Fruit fly (Drosophila melanogaster) S2 (cell line): Measurements from ENCODE around the gene euc.

ENCODE experiments used
- CG8478 ChIP-seq: fragments of >200 bp; optimal IDR thresholded peaks from 2 replicates; lab custom pipeline; 2018
- CTCF ChIP-seq, 2 experiments: fragments of >200 bp; optimal IDR thresholded peaks; 2 replicates each; lab custom pipeline; 2018

Gene euc

DNA sequence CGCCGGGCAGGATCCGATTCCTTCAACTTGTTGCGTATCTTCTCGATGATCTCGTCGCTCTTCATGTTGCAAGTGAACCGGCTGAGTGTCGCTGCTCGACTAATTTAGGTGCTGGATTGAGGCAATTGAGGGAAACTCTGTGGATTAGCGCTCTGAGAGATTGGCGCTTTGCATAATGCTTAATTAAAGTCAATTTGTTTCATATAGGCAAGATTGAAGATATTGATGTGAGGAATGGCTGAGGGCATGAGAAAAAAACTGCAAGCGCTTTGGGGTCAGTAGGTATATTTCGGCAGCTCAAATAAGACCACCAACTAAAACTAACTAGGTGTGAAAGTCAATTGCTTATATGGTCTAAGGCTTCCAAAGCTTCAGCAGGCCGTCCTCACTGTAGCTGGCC, at the start of gene euc:
euc (minus strand) TSS at position 101 of the 400 bp plus-strand sequence.
- no peak for TF ChIP-seq CTCF (optimal IDR thresholded peaks at IDR 0.05; lab: Kevin White, UChicago)
- TF ChIP-seq CG8478 (lab: Kevin White, UChicago) = no peak

DNA sequence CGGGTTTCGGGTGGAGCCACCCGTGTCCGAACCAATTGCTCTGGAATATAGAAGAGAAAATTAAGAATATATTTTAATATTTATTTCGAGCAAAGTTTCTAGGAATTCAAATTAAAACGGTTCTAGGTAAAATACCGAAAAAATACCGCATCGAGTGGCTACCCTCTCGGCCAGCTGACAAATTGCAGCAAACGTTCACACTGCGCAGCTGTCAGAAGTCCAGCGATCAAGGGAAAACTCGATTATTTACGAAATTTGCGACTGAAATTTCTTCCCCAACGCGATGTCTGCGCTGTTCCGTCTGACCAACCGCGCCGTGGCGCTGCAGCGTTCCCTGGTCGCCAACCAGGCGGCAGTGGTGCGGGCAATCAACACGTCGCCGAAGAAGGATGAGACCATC, 48.6 kb upstream of the euc start, which contains the start of gene NP15.6:
NP15.6 (plus strand) TSS at position 204 of the 400 bp plus-strand sequence.
- no peak for TF ChIP-seq CG8478 (lab: Kevin White, UChicago)
- no peak for TF ChIP-seq CTCF (optimal IDR thresholded peaks at IDR 0.05; lab: Kevin White, UChicago)

DNA sequence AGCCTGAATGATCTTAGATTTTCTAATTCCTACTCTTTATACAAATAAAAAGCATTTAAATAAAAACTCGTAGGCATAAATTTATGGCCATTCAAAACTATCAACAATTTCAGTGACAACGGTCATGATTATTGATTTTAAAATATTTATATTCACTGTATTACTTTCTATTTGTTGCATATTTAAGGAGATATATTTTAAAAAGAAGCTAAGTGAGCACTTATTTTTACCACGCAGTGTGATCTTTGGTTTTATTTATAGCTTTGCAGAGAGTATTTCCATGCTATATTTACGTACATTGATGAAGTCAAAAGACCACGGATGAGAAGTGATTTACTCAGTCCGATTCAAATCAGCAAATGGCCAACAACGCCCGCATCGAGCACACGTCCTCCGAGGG, 46.2 kb upstream of the euc start, which contains the start of gene CG14285:
CG14285 (plus strand) TSS at position 339 of the 400 bp plus-strand sequence.
- TF ChIP-seq CTCF (optimal IDR thresholded peaks at IDR 0.05; lab: Kevin White, UChicago) (no peak), CG8478 (lab: Kevin White, UChicago) (no peak)

DNA sequence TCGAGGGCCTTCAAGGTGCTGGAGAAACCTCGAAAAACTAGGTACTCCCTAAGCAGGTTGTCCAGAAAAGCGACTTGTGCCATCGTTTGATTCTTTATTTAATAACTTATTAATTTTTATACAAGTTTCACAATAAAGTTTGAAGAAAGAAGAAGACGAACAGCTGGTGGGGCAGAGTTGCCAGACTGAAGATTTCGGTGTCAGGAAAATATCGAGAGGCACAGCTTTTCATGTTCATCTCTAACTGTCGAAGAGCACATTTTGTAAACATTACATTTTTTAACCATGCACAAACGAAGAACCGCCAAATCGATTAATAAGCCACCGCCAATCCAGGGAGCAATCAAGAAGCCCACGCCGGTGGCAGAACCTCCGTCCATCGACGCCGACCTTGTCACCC, 45.3 kb upstream of the euc start, which contains the start of the genes CG6005 and CG14286:
CG6005 (minus strand) TSS at position 169 of the 400 bp plus-strand sequence.
CG14286 (plus strand) TSS at position 231 of the 400 bp plus-strand sequence.
- TF ChIP-seq CG8478 (lab: Kevin White, UChicago) (no peak), CTCF (optimal IDR thresholded peaks at IDR 0.05; lab: Kevin White, UChicago) (no peak)

DNA sequence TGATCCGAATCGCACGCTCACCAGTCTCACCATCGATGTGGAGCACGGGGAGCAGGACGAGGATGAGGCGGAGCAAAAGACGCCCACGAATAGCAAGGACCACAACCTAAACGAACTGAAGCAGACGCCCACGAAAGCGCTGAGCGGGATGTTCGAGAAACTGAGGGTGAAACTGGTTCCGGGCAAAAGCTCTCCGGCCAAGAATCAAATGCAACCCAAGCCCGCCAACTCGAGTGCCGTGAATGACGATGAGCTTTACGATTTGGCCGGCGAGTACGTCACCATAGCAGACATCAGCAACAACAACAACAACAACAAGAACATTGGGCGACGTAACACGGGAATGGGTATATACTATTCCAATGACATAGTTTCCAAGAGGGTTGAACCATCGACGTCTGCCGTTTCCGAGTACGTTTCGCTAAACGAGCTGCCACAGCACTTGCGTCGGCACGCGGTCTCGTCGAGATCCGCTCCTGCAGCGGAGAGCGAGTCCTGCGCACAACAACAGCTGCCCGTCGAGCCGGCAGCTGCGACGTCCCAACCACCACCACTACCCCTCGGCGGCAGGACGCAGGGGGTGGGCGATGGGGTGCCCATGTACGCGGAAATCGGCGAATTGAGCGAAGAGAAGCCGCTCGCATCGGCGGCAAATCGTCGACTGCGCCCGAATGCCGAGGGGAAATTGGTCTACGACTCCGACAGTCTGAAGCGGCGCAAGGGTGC, 38.9 kb upstream of the euc start:
- TF ChIP-seq CTCF (optimal IDR thresholded peaks at IDR 0.05; lab: Kevin White, UChicago) (no peak), CG8478 (lab: Kevin White, UChicago) (no peak)

DNA sequence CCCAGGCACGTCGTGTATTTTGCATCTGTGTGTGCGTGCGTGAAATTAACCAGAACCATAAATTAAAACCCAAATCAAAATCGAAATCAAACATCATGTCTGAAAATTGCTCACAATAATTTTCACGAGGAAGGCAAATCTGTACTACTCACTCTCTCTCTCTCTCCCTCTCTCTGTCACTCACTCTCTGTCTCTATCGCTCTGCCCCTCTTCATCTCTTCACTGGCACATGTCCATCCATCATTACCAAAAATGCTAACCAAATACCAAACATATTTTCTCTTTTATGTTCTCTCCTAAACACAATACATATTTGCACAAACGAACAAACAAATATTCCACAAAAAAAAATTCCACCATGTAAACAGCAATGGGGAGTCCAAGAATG, 36.8 kb upstream of the euc start:
- TF ChIP-seq CTCF (optimal IDR thresholded peaks at IDR 0.05; lab: Kevin White, UChicago) = no peak
- TF ChIP-seq CG8478 (lab: Kevin White, UChicago) = no peak

DNA sequence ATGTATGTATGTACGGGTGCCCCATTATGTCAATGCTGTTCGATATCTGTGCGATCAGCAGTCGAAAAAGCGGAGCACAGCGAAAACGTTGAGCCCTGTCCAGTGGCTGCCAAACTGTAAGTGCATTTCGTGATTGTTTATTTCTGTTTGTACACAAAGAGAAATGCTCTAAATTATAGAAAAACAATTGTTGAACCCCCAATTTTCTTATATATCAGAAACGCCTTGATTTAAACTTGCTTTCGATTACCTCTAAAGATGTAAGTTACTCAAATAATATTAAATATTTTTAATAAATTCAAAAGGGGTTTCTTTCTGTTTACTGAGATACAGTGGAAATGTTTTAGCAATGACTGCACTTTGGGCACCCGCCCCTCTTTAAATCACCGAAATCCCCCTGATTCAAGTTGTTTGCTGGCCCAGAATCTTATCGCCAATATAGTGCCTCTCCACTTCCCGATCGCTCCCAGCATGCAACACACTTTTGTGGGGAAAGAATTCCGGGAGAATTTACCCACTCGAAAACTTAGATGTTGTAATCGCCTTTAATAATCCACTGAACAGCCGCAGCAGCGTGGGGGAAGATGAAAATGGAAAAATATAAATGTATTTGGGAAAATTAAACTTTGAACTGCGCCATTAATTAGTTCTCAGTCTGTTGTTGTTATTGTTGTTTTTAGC, 36.3 kb upstream of the euc start:
- no peak for TF ChIP-seq CG8478 (lab: Kevin White, UChicago)
- TF ChIP-seq CTCF (optimal IDR thresholded peaks at IDR 0.05; lab: Kevin White, UChicago) = no peak

DNA sequence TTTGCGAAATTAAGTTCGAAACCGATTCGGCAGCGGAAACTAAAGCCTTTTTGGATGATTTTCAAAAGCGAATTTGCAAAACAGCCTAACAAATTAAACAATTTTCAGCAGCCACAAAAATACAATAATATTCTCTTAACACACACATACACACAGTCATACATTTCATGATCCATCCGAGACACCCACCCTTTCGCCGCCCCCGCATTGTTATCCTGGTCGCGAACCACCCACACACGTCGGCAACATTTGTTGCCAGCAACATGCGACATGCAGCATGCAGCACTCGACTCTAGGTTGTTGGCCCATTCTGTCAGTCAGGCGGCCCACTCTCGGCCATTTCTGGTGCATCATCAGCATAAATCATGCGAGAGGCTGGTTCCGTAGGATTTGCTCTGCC, 35.4 kb upstream of the euc start:
- TF ChIP-seq CG8478 (lab: Kevin White, UChicago) = no peak
- peak; percentile 52 to 56 for TF ChIP-seq CTCF (optimal IDR thresholded peaks at IDR 0.05; lab: Kevin White, UChicago)

DNA sequence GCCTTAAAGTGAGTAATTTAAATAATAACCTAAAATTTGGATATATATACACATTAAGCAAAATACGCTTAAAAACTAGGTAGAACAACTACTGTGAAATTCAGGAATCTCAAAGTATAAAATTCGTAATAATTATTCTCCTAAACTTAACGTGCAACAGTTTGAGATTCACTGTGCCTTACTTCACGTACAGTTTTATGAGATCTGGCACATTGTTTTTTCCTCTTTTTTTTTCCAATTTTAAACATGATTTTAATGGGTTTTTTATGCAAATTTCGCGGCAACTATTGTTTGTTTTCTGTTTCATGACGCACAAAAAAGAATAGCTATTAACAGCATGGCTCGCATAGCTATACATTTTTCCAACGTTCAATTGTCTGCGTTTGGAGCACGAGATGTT, 33.3 kb upstream of the euc start:
- TF ChIP-seq CG8478 (lab: Kevin White, UChicago) (no peak), CTCF (optimal IDR thresholded peaks at IDR 0.05; lab: Kevin White, UChicago) (no peak)

DNA sequence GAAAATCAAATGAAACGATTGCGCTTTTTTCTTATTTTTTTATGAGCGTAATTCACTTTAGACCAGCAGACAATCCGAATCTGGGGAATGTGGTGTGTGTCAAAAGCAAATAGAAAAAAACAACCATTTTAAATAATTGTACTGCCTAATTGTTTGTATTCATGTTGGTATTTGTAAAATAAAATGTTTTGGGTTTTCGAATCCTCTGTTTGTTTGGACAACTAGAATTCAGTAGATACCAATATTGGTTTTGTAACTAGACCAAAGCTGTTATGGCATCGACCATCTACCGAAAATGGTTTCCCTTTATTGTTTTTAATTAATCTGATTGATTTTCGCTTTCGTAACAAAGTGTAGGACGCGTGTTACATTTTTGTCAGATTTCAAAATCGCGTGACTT, 32.3 kb upstream of the euc start:
- TF ChIP-seq CG8478 (lab: Kevin White, UChicago) (no peak), CTCF (optimal IDR thresholded peaks at IDR 0.05; lab: Kevin White, UChicago) (no peak)

DNA sequence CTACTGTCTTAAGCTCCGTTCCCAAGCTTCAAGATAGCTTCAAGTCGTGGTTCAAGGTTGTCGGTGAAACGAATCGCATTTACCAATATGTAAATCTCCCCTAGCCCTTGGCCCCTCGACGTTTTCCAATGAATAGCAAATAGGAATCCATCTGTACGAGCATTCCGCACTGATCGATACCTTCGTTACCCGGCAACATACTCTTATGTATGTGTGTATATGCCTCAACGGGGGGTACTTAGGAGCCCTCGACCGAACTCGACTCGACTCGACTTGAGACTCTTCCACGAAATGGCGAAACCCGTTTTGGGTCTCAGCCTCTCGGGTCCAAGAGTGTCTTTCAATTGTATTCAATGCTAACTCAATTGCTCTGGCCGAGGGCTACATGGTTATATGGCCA, 23.1 kb upstream of the euc start:
- TF ChIP-seq CG8478 (lab: Kevin White, UChicago) (no peak), CTCF (optimal IDR thresholded peaks at IDR 0.05; lab: Kevin White, UChicago) (no peak)

DNA sequence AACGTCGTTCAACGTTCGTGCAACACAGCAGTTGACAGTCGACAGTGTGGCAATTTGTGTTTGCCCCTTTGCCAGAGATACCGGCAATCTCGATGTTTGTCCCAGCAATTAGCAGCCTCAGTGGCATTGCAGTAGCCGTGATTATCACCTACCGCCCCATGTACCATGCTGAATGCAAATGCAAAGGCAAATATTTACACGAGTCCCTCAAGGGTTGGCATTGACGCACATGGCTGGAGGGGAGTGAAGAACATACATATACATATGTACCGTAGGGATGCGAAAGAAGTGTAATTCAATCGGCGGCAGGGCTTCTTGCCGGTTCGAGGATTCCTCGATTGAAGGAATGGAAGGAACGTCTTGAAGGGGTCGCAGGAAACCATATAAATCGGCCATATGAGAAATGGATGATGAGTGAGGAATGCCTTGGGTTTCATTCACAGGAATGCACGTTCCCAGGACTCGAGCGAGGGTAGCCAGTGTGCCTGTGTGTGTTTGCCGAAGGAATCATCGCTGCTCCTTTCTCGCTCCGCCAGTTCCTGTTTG, 21.4 kb upstream of the euc start:
- TF ChIP-seq CTCF (optimal IDR thresholded peaks at IDR 0.05; lab: Kevin White, UChicago) = no peak
- TF ChIP-seq CG8478 (lab: Kevin White, UChicago) = no peak

DNA sequence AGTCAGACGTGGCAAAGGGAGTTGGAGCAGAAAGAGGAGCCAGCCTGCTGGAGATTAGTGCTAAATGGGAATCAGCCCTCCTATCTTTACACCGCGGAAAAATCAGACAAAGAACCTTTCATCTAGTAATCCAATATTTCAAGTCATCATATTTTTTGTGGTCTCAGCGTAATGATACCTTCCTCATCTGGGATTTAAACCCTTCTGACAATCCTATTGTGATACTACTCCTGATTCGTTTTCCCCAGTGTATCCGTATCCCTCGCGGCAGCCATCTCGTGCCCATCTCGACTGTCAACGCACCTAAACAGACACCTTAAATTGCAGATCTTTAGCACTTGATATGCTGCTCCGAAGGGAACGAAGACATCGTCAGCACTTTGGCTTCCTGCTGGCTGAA, 19.8 kb upstream of the euc start:
- TF ChIP-seq CG8478 (lab: Kevin White, UChicago) = no peak
- no peak for TF ChIP-seq CTCF (optimal IDR thresholded peaks at IDR 0.05; lab: Kevin White, UChicago)

DNA sequence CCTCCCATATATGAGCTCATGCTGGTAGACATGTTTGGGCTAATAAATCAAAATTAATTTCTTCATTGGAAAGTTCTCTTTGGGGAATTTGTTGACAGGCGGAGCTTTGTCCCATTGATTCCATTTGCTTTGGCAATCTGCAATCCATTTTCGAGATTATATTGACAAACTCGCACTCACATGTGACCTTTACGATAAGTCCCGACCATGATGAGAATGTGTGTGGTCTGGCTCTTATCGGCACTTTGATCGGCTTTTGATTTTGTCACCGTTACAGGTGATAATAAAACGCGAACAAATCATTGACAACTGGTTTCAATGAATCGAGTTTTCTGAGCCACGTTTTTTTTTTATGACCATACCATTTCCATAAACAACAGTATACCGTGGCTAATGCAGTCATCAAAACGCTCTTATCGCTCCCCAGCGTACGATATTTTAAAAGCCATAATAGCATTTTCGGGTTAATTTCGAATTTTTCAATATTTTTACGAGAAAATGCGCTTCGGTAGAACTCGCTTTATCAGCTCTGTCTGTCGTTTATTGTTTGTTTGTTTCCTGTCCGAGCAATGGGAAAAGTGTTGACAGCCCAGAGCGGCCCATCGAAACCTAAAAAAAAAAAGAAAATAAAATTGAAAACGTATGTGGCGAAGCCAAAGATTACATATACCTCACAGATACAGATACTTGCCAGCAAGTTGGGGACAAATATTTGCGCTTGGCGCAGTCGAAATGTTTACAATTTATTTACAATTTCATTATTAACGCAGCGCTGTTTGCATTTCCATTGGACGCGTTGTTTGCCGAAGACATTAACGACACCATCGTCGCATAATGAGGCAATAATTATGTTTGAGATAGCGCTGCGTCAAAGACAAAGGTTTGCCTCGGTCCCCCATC, 19.0 kb upstream of the euc start:
- TF ChIP-seq CG8478 (lab: Kevin White, UChicago) (no peak), CTCF (optimal IDR thresholded peaks at IDR 0.05; lab: Kevin White, UChicago) (no peak)
